Worm (Caenorhabditis elegans) whole organism, young adult: ENCODE measurements around the gene pes-9.

Source experiments
- B0035.1 ChIP-seq: sonication (generic microtip); optimal IDR thresholded peaks from 2 replicates; lab custom pipeline; 2016; ENCODE audit warnings: missing genetic modification characterization, mild to moderate bottlenecking, missing compliant biosample characterization, missing genotype, missing genetic modification reagents
- B0261.1 ChIP-seq: sonication (generic microtip); optimal IDR thresholded peaks from 2 replicates; lab custom pipeline; 2016; ENCODE audit warnings: mild to moderate bottlenecking, missing genetic modification characterization, moderate library complexity, missing compliant biosample characterization
- C17E4.6 ChIP-seq: fragments of 200-800 bp; sonication (Bioruptor generic); IDR thresholded peaks from 2 replicates; pipeline ENCODE4 v1.3.6; 2022; ENCODE audit warnings: missing genetic modification reagents, missing genetic modification characterization, missing compliant biosample characterization
- F10E7.11 ChIP-seq: sonication (generic microtip); optimal IDR thresholded peaks from 2 replicates; lab custom pipeline; 2017; ENCODE audit warnings: mild to moderate bottlenecking, missing genetic modification characterization, moderate library complexity, missing compliant biosample characterization
- F22D6.2 ChIP-seq: sonication (generic microtip); optimal IDR thresholded peaks from 2 replicates; lab custom pipeline; 2016; ENCODE audit warnings: mild to moderate bottlenecking, missing genetic modification characterization, missing compliant biosample characterization
- F23B12.7 ChIP-seq: sonication (generic microtip); optimal IDR thresholded peaks from 2 replicates; lab custom pipeline; 2017; ENCODE audit warnings: missing genetic modification characterization, mild to moderate bottlenecking, missing compliant biosample characterization, antibody characterized with exemption, moderate library complexity; ENCODE audit not compliant: insufficient read depth
- F57C9.4 ChIP-seq: sonication (generic microtip); optimal IDR thresholded peaks from 2 replicates; lab custom pipeline; 2017; ENCODE audit warnings: mild to moderate bottlenecking, missing genetic modification characterization, missing compliant biosample characterization
- Y53F4B.3 ChIP-seq: fragments of 200-800 bp; sonication (Bioruptor generic); IDR thresholded peaks from 2 replicates; pipeline ENCODE4 v1.3.6; 2022; ENCODE audit warnings: missing genetic modification reagents, missing genetic modification characterization, missing compliant biosample characterization
- Y95B8A.8 ChIP-seq: fragments of 200-800 bp; sonication (Bioruptor generic); IDR thresholded peaks from 2 replicates; pipeline ENCODE4 v1.3.6; 2022; ENCODE audit warnings: missing genetic modification reagents, missing genetic modification characterization, missing compliant biosample characterization
- ZK185.1 ChIP-seq: sonication (generic microtip); optimal IDR thresholded peaks from 2 replicates; lab custom pipeline; 2016; ENCODE audit warnings: mild to moderate bottlenecking, missing genetic modification characterization, missing compliant biosample characterization; ENCODE audit not compliant: poor library complexity, severe bottlenecking
- atf-7 ChIP-seq: sonication (generic microtip); optimal IDR thresholded peaks from 2 replicates; lab custom pipeline; 2017; ENCODE audit warnings: mild to moderate bottlenecking, missing genetic modification characterization, missing compliant biosample characterization
- attf-5 ChIP-seq: fragments of 200-800 bp; sonication (Bioruptor generic); optimal IDR thresholded peaks from 2 replicates; lab custom pipeline; 2018; ENCODE audit warnings: mild to moderate bottlenecking, missing genetic modification characterization, missing compliant biosample characterization
- attf-6 ChIP-seq: fragments of 200-800 bp; sonication (Bioruptor generic); IDR thresholded peaks from 2 replicates; pipeline ENCODE4 v1.3.6; 2022; ENCODE audit warnings: missing genetic modification reagents, missing genetic modification characterization, missing compliant biosample characterization
- ceh-27 ChIP-seq: fragments of 200-800 bp; sonication (Bioruptor generic); optimal IDR thresholded peaks from 2 replicates; lab custom pipeline; 2018; ENCODE audit warnings: mild to moderate bottlenecking, missing genetic modification characterization, moderate library complexity, missing compliant biosample characterization
- ceh-40 ChIP-seq: fragments of 200-800 bp; sonication (Bioruptor generic); IDR thresholded peaks from 2 replicates; pipeline ENCODE4 v1.3.6; 2022; ENCODE audit warnings: missing genetic modification characterization, missing compliant biosample characterization
- ceh-91 ChIP-seq: fragments of 200-800 bp; sonication (Bioruptor generic); IDR thresholded peaks from 2 replicates; pipeline ENCODE4 v1.3.6; 2022; ENCODE audit warnings: missing genetic modification reagents, missing genetic modification characterization, missing compliant biosample characterization
- ekl-4 ChIP-seq: fragments of 200-800 bp; sonication (Bioruptor generic); IDR thresholded peaks from 2 replicates; pipeline ENCODE4 v1.3.6; 2022; ENCODE audit warnings: missing genetic modification reagents, missing genetic modification characterization, missing compliant biosample characterization
- ets-4 ChIP-seq: fragments of 200-800 bp; sonication (Bioruptor generic); optimal IDR thresholded peaks from 2 replicates; lab custom pipeline; 2018; ENCODE audit warnings: mild to moderate bottlenecking, missing genetic modification characterization, missing compliant biosample characterization
- him-1 ChIP-seq: sonication (generic microtip); optimal IDR thresholded peaks from 2 replicates; lab custom pipeline; 2016; ENCODE audit warnings: missing genotype, missing genetic modification reagents, missing genetic modification characterization, missing compliant biosample characterization
- hlh-12 ChIP-seq: sonication (generic microtip); optimal IDR thresholded peaks from 2 replicates; lab custom pipeline; 2016; ENCODE audit warnings: missing genetic modification characterization, missing compliant biosample characterization
- hlh-26 ChIP-seq: fragments of 200-800 bp; sonication (Bioruptor generic); conservative IDR thresholded peaks from 2 replicates; pipeline ENCODE4 v1.3.6; 2022; ENCODE audit warnings: missing genetic modification reagents, missing genetic modification characterization, missing compliant biosample characterization
- hmg-1.2 ChIP-seq: fragments of 200-800 bp; sonication (Bioruptor generic); IDR thresholded peaks from 2 replicates; pipeline ENCODE4 v1.3.6; 2022; ENCODE audit warnings: missing genetic modification reagents, missing genetic modification characterization, missing compliant biosample characterization
- hrde-1 ChIP-seq: sonication (generic microtip); optimal IDR thresholded peaks from 2 replicates; lab custom pipeline; 2016; ENCODE audit warnings: missing genetic modification characterization, mild to moderate bottlenecking, missing compliant biosample characterization, moderate library complexity, missing genotype, missing genetic modification reagents, borderline replicate concordance
- let-607 ChIP-seq, 2 experiments: fragments of 200-800 bp in 1 of 2; sonication (Bioruptor generic) in 1 of 2; sonication (generic microtip) in 1 of 2; optimal IDR thresholded peaks; 2 replicates each; lab custom pipeline; 2016 to 2018; ENCODE audit warnings: mild to moderate bottlenecking in 2 of 2, missing compliant biosample characterization in 2 of 2, missing genetic modification characterization in 2 of 2, moderate library complexity in 2 of 2, missing genotype in 1 of 2
- madf-10 ChIP-seq: sonication (generic microtip); optimal IDR thresholded peaks from 2 replicates; lab custom pipeline; 2016; ENCODE audit warnings: mild to moderate bottlenecking, missing genetic modification characterization, missing compliant biosample characterization
- madf-8 ChIP-seq: fragments of 200-800 bp; sonication (Bioruptor generic); conservative IDR thresholded peaks from 2 replicates; pipeline ENCODE4 v1.3.6; 2022; ENCODE audit warnings: missing genetic modification reagents, missing genetic modification characterization, missing compliant biosample characterization
- nfya-2 ChIP-seq: fragments of 200-800 bp; sonication (Bioruptor generic); IDR thresholded peaks from 2 replicates; pipeline ENCODE4 v1.3.6; 2022; ENCODE audit warnings: missing genetic modification reagents, missing genetic modification characterization, missing compliant biosample characterization
- nfyb-1 ChIP-seq: fragments of 200-800 bp; sonication (Bioruptor generic); IDR thresholded peaks from 2 replicates; pipeline ENCODE4 v1.3.6; 2022; ENCODE audit warnings: missing genetic modification reagents, missing genetic modification characterization, missing compliant biosample characterization
- nhr-80 ChIP-seq: sonication (generic microtip); optimal IDR thresholded peaks from 2 replicates; lab custom pipeline; 2016; ENCODE audit warnings: missing genetic modification characterization, missing compliant biosample characterization
- nhr-90 ChIP-seq: sonication (generic microtip); optimal IDR thresholded peaks from 2 replicates; lab custom pipeline; 2016; ENCODE audit warnings: missing genotype, mild to moderate bottlenecking, missing genetic modification characterization, missing compliant biosample characterization
- rec-8 ChIP-seq, 2 experiments: sonication (generic microtip); optimal IDR thresholded peaks; 2 replicates each; lab custom pipeline; 2016; ENCODE audit warnings: mild to moderate bottlenecking in 2 of 2, missing genetic modification characterization in 2 of 2, missing genetic modification reagents in 2 of 2, missing genotype in 2 of 2, missing biosample characterization in 1 of 2, missing compliant biosample characterization in 1 of 2, moderate library complexity in 1 of 2
- sdz-38 ChIP-seq: sonication (generic microtip); optimal IDR thresholded peaks from 2 replicates; lab custom pipeline; 2016; ENCODE audit warnings: missing genotype, missing genetic modification characterization, missing compliant biosample characterization
- sea-2 ChIP-seq: fragments of 200-800 bp; sonication (Bioruptor generic); IDR thresholded peaks from 2 replicates; pipeline ENCODE4 v1.3.6; 2022; ENCODE audit warnings: missing genetic modification characterization, missing compliant biosample characterization
- tbp1 ChIP-seq: fragments of 200-800 bp; sonication (Bioruptor generic); optimal IDR thresholded peaks from 2 replicates; lab custom pipeline; 2018; ENCODE audit warnings: mild to moderate bottlenecking, missing genetic modification characterization, missing compliant biosample characterization
- zim-3 ChIP-seq: sonication (generic microtip); optimal IDR thresholded peaks from 2 replicates; lab custom pipeline; 2017; ENCODE audit warnings: mild to moderate bottlenecking, missing genetic modification characterization, moderate library complexity, missing compliant biosample characterization
- ztf-22 ChIP-seq: fragments of 200-800 bp; sonication (Bioruptor generic); optimal IDR thresholded peaks from 2 replicates; lab custom pipeline; 2018; ENCODE audit warnings: mild to moderate bottlenecking, missing genetic modification characterization, moderate library complexity, missing compliant biosample characterization
- ztf-25 ChIP-seq: fragments of 200-800 bp; sonication (Bioruptor generic); IDR thresholded peaks from 2 replicates; pipeline ENCODE4 v1.3.6; 2022; ENCODE audit warnings: missing genetic modification reagents, missing genetic modification characterization, missing compliant biosample characterization

The pes-9 gene

ce11 chrV:14579619-14580018, 17.2 kb downstream of the pes-9 start, which contains the start of gene gar-3:
TSS of gene gar-3 (minus strand) at chrV:14579719.
- TF ChIP-seq F57C9.4 (no peak), ceh-40 (no peak), C17E4.6 (no peak), let-607 (tag; optimal IDR thresholded peaks at IDR 0.05; lab: Kevin White, UChicago) (no peak), him-1 (no peak), ceh-91 (no peak), B0261.1 (tag; lab: Kevin White, UChicago) (no peak), madf-8 (GFP tag; lab: Robert Waterston, UW) (no peak), attf-5 (GFP tag; lab: Kevin White, UChicago) (no peak), hmg-1.2 (GFP tag; lab: Robert Waterston, UW) (no peak), nhr-90 (tag; lab: Kevin White, UChicago) (no peak), Y53F4B.3 (GFP tag; lab: Robert Waterston, UW) (no peak)

DNA sequence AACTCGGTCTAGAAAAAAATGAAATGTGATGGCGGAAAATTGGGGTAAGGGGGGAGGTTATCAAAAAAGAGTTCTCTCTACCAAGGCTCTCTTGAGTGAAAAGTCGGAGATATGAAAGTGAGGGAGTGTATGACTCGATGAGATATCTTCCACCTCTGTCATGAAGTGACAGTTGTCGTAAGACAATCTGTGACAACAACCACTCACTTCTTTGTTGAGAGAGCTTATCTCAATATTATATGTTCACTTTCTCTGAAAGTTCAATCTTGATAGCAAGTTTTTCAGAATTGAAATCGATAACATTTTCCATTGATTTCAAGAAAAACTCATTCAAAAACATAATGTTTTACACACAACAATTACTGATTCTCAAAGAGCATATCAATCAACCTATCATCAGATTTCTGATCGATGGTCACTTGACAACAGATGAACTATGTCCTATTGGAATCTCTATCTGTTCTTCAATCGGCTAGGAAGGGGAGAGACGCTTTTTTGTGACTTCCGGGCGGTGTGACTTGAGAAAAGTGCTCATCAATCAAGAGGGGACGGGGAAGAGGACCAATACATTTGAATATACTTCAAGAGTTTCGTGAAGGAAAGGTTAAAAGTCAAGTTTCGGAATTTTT, 20.0 kb downstream of the pes-9 start:
- TF ChIP-seq nfya-2 (GFP tag; lab: Robert Waterston, UW) (no peak), madf-10 (tag; lab: Kevin White, UChicago) (no peak), zim-3 (no peak), nhr-80 (tag; lab: Kevin White, UChicago) (no peak), ets-4 (GFP tag; lab: Kevin White, UChicago) (no peak), rec-8 (tag; optimal IDR thresholded peaks at IDR 0.05; lab: Kevin White, UChicago) (no peak), hrde-1 (tag; lab: Kevin White, UChicago) (no peak), ztf-25 (GFP tag; lab: Robert Waterston, UW) (no peak), attf-6 (no peak), ekl-4 (GFP tag; lab: Robert Waterston, UW) (no peak), F23B12.7 (tag; lab: Kevin White, UChicago) (no peak), ZK185.1 (tag; lab: Kevin White, UChicago) (no peak), Y95B8A.8 (GFP tag; lab: Robert Waterston, UW) (no peak), F22D6.2 (tag; lab: Kevin White, UChicago) (no peak), sdz-38 (no peak), hlh-12 (no peak)

- TF ChIP-seq ceh-27 (GFP tag; lab: Kevin White, UChicago) (no peak), ZK185.1 (tag; lab: Kevin White, UChicago) (no peak), B0035.1 (tag; lab: Kevin White, UChicago) (no peak), sea-2 (GFP tag; lab: Robert Waterston, UW) (no peak), ztf-22 (GFP tag; lab: Kevin White, UChicago) (no peak), F10E7.11 (tag; lab: Kevin White, UChicago) (no peak), nhr-90 (tag; lab: Kevin White, UChicago) (no peak), B0261.1 (tag; lab: Kevin White, UChicago) (no peak), tbp1 (no peak), atf-7 (tag; lab: Kevin White, UChicago) (no peak), nfyb-1 (no peak), hlh-26 (no peak)
These were observed 34.2 kb downstream of the pes-9 start, which contains the start of gene C53A5.11 for ce11 chrV:14562589-14562988. TSS of gene C53A5.11 (plus strand) at chrV:14562889.
